Fruit fly (Drosophila melanogaster) whole organism: Measurements from ENCODE around the gene CG42580.
"Not testable (repeated sequence)": the region's sequence is repeated elsewhere in the genome, so short reads cannot be mapped to it uniquely, and the experiment has no call there.

Experiments used
- CG8478 ChIP-seq: fragments of >200 bp; optimal IDR thresholded peaks from 2 replicates; lab custom pipeline; 2018; ENCODE audit warnings: inconsistent platforms
- Dll ChIP-seq: fragments of >200 bp; optimal IDR thresholded peaks from 2 replicates; lab custom pipeline; 2017
- EcR ChIP-seq, 2 experiments: fragments of >200 bp; optimal IDR thresholded peaks; 2 replicates each; lab custom pipeline; 2017; ENCODE audit warnings: missing biosample characterization in 2 of 2, missing genetic modification characterization in 2 of 2, missing genetic modification reagents in 2 of 2
- pan ChIP-seq: fragments of >200 bp; optimal IDR thresholded peaks from 2 replicates; lab custom pipeline; 2017
- psq ChIP-seq: fragments of >200 bp; optimal IDR thresholded peaks from 2 replicates; lab custom pipeline; 2017
- usp ChIP-seq: fragments of >200 bp; optimal IDR thresholded peaks from 2 replicates; lab custom pipeline; 2017; ENCODE audit warnings: missing biosample characterization, missing genetic modification characterization, mixed read lengths

The CG42580 gene

DNA sequence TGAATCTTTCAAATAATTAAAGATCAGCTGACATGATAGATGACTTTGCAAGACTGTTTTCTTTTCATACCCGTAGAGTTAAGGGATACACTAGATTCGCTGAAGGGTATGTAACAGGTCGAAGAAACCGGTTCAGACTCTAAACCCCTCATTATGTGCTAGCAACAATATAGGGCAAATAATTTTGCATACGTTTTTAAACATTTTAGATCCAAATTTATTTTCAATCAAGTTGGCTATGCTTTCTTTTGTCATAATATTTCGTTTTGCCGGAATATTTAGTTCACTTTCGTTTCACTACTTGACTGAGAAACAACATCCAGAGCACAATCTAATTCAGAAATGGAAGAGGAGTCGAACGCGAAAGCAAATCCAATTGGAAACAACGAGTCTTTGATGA lies at the start of gene CG42580:
Gene CG42580 (plus strand): TSS at position 301 of the 400 bp plus-strand sequence.
- not testable (repeated sequence) for TF ChIP-seq CG8478 (lab: Kevin White, UChicago); usp (GFP tag; lab: Kevin White, UChicago); EcR (GFP tag; optimal IDR thresholded peaks at IDR 0.05; lab: Kevin White, UChicago)

DNA sequence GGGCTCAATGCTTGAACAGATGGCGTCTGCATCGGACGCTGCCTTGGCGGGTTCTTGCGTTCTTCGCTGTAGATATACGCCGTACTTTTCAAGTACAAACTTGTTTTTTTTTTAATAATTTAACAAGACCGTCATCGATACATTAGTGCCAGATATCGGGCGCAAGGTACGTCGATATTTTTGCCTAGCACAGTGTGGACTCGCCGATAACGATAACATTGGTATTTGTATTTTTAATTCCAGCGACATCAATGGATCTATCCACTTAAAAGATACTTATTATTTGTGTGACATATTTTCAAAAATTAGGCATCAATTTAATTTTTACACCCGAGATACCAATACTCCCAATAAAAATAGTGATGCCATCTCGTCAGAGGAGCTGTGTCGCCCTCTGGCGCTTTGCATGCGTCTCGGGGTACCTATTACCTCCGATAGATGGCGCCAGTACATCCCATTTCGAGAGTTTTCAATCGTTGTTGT lies 49.3 kb upstream of the CG42580 start, which contains the start of gene Tak1:
Gene Tak1 (minus strand): TSS at position 175 of the 483 bp plus-strand sequence.
- TF ChIP-seq pan (lab: Kevin White, UChicago) (no peak), Dll (lab: Kevin White, UChicago) (no peak), CG8478 (lab: Kevin White, UChicago) (no peak), usp (GFP tag; lab: Kevin White, UChicago) (no peak), psq (lab: Kevin White, UChicago) (no peak), EcR (GFP tag; optimal IDR thresholded peaks at IDR 0.05; lab: Kevin White, UChicago) (no peak)

DNA sequence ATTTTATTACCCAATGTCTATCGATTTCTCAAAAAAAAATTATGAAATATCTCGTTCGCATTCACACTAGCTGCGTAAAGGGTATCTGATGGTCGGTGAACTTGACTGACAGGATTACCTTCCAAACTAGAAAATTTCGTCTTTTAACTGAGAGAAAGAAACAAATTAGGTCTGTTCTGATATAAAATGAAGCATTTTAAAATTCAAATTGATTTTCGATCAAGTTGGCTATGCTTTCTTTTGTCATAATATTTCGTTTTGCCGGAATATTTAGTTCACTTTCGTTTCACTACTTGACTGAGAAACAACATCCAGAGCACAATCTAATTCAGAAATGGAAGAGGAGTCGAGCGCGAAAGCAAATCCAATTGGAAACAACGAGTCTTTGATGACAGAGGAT lies 46.8 kb upstream of the CG42580 start, which contains the start of gene CG42579:
Gene CG42579 (plus strand): TSS at position 301 of the 400 bp plus-strand sequence.
- not testable (repeated sequence) for TF ChIP-seq CG8478 (lab: Kevin White, UChicago); pan (lab: Kevin White, UChicago); EcR (GFP tag; optimal IDR thresholded peaks at IDR 0.05; lab: Kevin White, UChicago)

DNA sequence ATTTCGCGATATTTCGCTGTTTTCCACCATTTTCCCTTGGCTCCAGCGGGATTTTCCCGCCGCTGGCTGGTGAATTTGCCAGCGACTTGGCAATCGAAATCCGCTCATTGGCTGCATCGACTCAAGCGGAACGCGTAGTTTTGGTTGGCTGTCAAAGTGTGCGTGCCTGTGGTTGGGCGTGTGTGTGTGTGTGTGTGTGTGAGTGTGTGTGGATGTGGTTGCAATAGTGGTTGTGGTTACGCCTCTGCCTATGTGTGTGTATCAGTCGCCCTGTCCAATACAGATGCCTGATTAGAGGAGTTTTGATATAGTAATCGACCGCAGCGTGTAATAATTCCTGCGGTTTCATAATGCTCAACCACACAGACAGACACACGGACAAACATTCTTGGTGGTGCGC lies 38.0 kb upstream of the CG42580 start:
- TF ChIP-seq Dll (lab: Kevin White, UChicago) = no peak
- TF ChIP-seq EcR (GFP tag; optimal IDR thresholded peaks at IDR 0.05; lab: Kevin White, UChicago) = no peak
- no peak for TF ChIP-seq pan (lab: Kevin White, UChicago)
- no peak for TF ChIP-seq CG8478 (lab: Kevin White, UChicago)
- TF ChIP-seq psq (lab: Kevin White, UChicago) = no peak

DNA sequence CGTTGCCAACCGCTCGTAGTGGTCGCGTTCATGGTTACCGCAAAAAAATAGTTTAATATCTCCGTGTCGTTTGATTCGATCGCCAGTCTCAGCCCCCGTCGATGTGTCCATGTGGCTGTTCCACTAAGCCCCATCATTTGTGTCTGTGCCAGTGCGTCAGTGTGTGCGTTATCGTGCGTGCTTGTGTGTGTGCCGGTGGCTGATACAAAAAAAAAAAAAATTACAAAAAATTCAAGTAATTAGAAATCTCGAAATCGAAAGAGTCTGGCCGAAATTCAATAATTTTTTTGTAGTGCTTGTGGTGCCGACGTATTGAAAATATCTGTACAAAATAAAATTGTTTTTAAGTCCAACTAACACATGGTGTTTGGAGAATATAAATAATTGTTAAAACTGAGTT lies 35.9 kb upstream of the CG42580 start, which contains the start of gene RunxB:
Gene RunxB (plus strand): TSS at position 301 of the 400 bp plus-strand sequence.
- TF ChIP-seq usp (GFP tag; lab: Kevin White, UChicago) = no peak
- no peak for TF ChIP-seq pan (lab: Kevin White, UChicago)
- no peak for TF ChIP-seq Dll (lab: Kevin White, UChicago)
- TF ChIP-seq CG8478 (lab: Kevin White, UChicago) = no peak
- no peak for TF ChIP-seq EcR (GFP tag; optimal IDR thresholded peaks at IDR 0.05; lab: Kevin White, UChicago)
- no peak for TF ChIP-seq psq (lab: Kevin White, UChicago)

DNA sequence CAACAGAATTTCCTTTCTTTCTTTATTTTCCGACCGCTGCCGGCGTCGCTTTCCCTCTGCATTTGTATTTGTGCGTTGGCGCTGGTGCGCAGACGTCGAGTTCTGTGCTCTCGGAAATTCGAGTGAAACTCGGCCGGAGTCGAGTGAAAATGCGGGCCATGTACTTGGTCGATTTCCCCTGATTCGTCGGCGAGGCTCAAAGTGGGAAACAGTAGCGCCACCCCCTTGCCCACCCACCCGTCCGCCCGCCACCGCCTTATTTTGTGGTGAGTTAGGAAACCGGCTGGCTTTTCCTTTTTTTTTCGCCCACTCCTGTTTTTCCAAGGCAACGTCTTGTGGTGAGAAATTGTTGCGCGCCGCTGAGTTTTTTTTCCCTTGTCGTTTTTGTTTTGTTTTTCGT lies 14.5 kb upstream of the CG42580 start:
- TF ChIP-seq CG8478 (lab: Kevin White, UChicago) = no peak
- no peak for TF ChIP-seq Dll (lab: Kevin White, UChicago)
- TF ChIP-seq EcR (GFP tag; optimal IDR thresholded peaks at IDR 0.05; lab: Kevin White, UChicago) = no peak
- no peak for TF ChIP-seq pan (lab: Kevin White, UChicago)
- no peak for TF ChIP-seq psq (lab: Kevin White, UChicago)
- TF ChIP-seq usp (GFP tag; lab: Kevin White, UChicago) = no peak

DNA sequence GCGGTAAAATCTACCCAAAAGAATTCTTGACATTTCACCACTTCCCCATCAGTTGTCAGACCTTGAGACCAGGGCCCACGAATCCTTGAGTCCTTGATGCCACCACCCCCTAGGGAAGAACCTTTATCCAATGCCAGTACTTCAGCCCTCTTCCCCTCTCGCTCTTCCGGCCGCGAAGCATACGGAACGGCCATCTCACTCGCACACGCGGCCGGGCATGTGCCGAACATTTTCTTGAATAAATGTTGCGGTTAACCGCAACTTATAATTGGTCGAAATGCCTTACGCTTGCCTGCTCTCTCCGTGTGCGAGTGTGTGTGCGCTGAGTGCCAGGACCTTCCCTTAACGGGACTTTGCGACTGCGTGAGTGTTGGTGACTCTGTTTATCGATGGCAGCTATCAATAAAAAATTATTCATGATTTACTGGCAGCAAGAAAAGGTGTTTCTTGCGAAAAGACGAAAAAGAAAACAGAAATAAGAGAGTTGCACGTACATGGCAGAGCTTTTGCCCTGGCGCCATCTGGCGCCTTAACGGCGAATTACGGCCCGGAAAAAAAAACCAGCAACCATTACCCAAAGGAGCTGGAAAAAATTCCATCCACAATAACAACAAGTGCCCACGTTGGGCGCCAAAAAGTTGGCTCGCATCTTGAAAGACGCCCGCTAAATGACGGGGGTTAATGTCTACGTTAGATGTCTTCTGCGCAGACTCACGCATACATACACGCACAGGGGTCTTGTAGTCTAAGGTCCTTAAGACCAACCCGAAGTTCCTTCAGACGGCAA lies 8.9 kb downstream of the CG42580 start:
- TF ChIP-seq psq (lab: Kevin White, UChicago) = no peak
- TF ChIP-seq pan (lab: Kevin White, UChicago) = no peak
- no peak for TF ChIP-seq Dll (lab: Kevin White, UChicago)
- no peak for TF ChIP-seq CG8478 (lab: Kevin White, UChicago)
- no peak for TF ChIP-seq EcR (GFP tag; optimal IDR thresholded peaks at IDR 0.05; lab: Kevin White, UChicago)
- no peak for TF ChIP-seq usp (GFP tag; lab: Kevin White, UChicago)

DNA sequence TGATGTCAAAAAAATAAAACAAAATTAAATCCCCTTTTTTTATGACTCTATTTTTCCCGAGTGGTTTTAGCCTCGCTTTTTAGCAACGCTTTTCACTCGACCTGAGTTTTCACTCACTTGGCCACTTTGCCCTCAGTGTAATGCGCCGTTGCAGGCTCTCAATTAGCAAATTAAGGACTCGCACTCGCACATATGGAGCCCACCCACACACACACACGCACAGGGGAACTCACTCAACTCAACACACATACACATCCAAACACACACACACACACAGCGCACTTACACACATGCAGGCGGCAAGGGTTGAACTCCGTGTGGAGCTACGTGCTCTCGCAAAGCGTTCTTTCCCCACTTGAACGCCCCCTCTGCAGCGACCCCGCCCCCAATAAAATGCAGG lies 38.9 kb downstream of the CG42580 start:
- TF ChIP-seq CG8478 (lab: Kevin White, UChicago) (no peak), psq (lab: Kevin White, UChicago) (no peak), EcR (GFP tag; optimal IDR thresholded peaks at IDR 0.05; lab: Kevin White, UChicago) (no peak), Dll (lab: Kevin White, UChicago) (no peak)

DNA sequence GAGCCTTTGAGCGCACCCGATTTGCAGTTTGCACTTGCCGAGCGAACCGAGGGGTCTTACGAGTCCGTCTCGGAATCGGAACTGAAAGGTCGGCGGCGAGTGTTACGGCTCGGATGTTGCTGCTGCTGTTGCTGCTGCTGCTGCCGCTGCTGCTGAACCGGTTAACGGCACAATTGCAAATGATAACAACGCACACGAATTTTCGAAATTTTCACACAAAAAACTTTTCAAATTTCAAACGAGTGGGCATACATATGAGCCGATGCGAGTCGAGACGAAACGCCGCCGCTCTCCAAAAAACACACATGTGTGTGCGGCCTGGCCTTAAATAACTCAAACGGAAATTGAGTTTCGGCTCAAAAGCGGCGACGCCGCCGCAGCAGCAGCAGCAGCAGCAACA lies 49.6 kb downstream of the CG42580 start, which contains the start of gene RunxA:
Gene RunxA (minus strand): TSS at position 101 of the 400 bp plus-strand sequence.
- TF ChIP-seq CG8478 (lab: Kevin White, UChicago) (no peak), usp (GFP tag; lab: Kevin White, UChicago) (no peak), psq (lab: Kevin White, UChicago) (no peak), Dll (lab: Kevin White, UChicago) (no peak), pan (lab: Kevin White, UChicago) (no peak), EcR (GFP tag; optimal IDR thresholded peaks at IDR 0.05; lab: Kevin White, UChicago) (no peak)
